Fruit fly (Drosophila melanogaster): ENCODE data around the gene CG12123.

The CG12123 gene

dm6 chrX:8409793-8410192, 32.4 kb downstream of the CG12123 start:
- TF ChIP-seq Ets98B (GFP tag; IDR thresholded peaks at IDR 0.05) = peak; percentile 99
- TF ChIP-seq EcR (GFP tag; optimal IDR thresholded peaks at IDR 0.05) = peak; percentile 62
- TF ChIP-seq CG15710 (tag; optimal IDR thresholded peaks at IDR 0.05) = peak; percentile 48
- no peak for TF ChIP-seq D1 (tag; optimal IDR thresholded peaks at IDR 0.05)
- TF ChIP-seq CG9948 (tag; optimal IDR thresholded peaks at IDR 0.05) = peak; percentile 5
- TF ChIP-seq CG8159 (tag; optimal IDR thresholded peaks at IDR 0.05) = peak; percentile 34
- TF ChIP-seq CG12605 (GFP tag; IDR thresholded peaks at IDR 0.05) = peak; percentile 95
- peak; percentile 99 for TF ChIP-seq fd96Ca (GFP tag; IDR thresholded peaks at IDR 0.05)
- TF ChIP-seq CG17806 (tag; optimal IDR thresholded peaks at IDR 0.05) = no peak
- TF ChIP-seq Pif1B (GFP tag; optimal IDR thresholded peaks at IDR 0.05) = peak; percentile 60
- no peak for TF ChIP-seq rn (GFP tag; IDR thresholded peaks at IDR 0.05)
- no peak for TF ChIP-seq CG10348 (GFP tag; IDR thresholded peaks at IDR 0.05)
- TF ChIP-seq CG13204 (GFP tag; optimal IDR thresholded peaks at IDR 0.05) = peak; percentile 81
- TF ChIP-seq CG8301 (tag; optimal IDR thresholded peaks at IDR 0.05) = peak; percentile 57
- TF ChIP-seq Snoo (tag; optimal IDR thresholded peaks at IDR 0.05) = peak; percentile 58
- TF ChIP-seq CG32121 (GFP tag; IDR thresholded peaks at IDR 0.05) = peak; percentile 99
- TF ChIP-seq CG4496 (GFP tag; IDR thresholded peaks at IDR 0.05) = peak; percentile 95
- peak; percentile 14 for TF ChIP-seq CG34367 (tag; optimal IDR thresholded peaks at IDR 0.05)
- peak; percentile 51 for TF ChIP-seq gl (tag; optimal IDR thresholded peaks at IDR 0.05)
- TF ChIP-seq CG14655 (GFP tag; optimal IDR thresholded peaks at IDR 0.05) = no peak
- TF ChIP-seq Pif1A (GFP tag; optimal IDR thresholded peaks at IDR 0.05) = peak; percentile 14

dm6 chrX:8408971-8409455, 33.1 kb downstream of the CG12123 start, which contains the start of gene Trf2:
TSS of gene Trf2 (plus strand) at chrX:8409272.
- TF ChIP-seq CG8159 (tag; optimal IDR thresholded peaks at IDR 0.05) (no peak), CG13204 (GFP tag; optimal IDR thresholded peaks at IDR 0.05) (no peak), CG34367 (tag; optimal IDR thresholded peaks at IDR 0.05) (no peak), rn (GFP tag; IDR thresholded peaks at IDR 0.05) (no peak), CG32121 (GFP tag; IDR thresholded peaks at IDR 0.05) (no peak), Ets98B (GFP tag; IDR thresholded peaks at IDR 0.05) (peak; percentile 9; the same call in 1 of the 2 replicates), CG14655 (GFP tag; optimal IDR thresholded peaks at IDR 0.05) (no peak), Pif1A (GFP tag; optimal IDR thresholded peaks at IDR 0.05) (no peak), CG10348 (GFP tag; IDR thresholded peaks at IDR 0.05) (no peak), fd96Ca (GFP tag; IDR thresholded peaks at IDR 0.05) (no peak; the same call in 2 of the 3 replicates), CG12605 (GFP tag; IDR thresholded peaks at IDR 0.05) (0 out of 2 replicates have a peak, but pooled peaks have one; percentile 33)

- no peak for TF ChIP-seq gl (tag; optimal IDR thresholded peaks at IDR 0.05)
- no peak for TF ChIP-seq CG9948 (tag; optimal IDR thresholded peaks at IDR 0.05)
- no peak for TF ChIP-seq CG34367 (tag; optimal IDR thresholded peaks at IDR 0.05)
- no peak for TF ChIP-seq EcR (GFP tag; optimal IDR thresholded peaks at IDR 0.05)
- no peak for TF ChIP-seq CG8159 (tag; optimal IDR thresholded peaks at IDR 0.05)
Measured at dm6 chrX:8407124-8407775, 34.9 kb downstream of the CG12123 start, which contains the start of gene PIG-T. TSS of gene PIG-T (minus strand) at chrX:8407263.

dm6 chrX:8399019-8399623, 43.0 kb downstream of the CG12123 start:
- TF ChIP-seq fd96Ca (GFP tag; IDR thresholded peaks at IDR 0.05) = no peak
- 0 out of 2 replicates have a peak, but pooled peaks have one; percentile 6 for TF ChIP-seq Ets98B (GFP tag; IDR thresholded peaks at IDR 0.05)

dm6 chrX:8398177-8399018, 43.8 kb downstream of the CG12123 start, which contains the start of gene CG10555:
TSS of gene CG10555 (plus strand) at chrX:8398940.
- TF ChIP-seq CG13204 (GFP tag; optimal IDR thresholded peaks at IDR 0.05) (no peak), gl (tag; optimal IDR thresholded peaks at IDR 0.05) (no peak), CG9948 (tag; optimal IDR thresholded peaks at IDR 0.05) (peak; percentile 45), CG15710 (tag; optimal IDR thresholded peaks at IDR 0.05) (peak; percentile 78), Pif1A (GFP tag; optimal IDR thresholded peaks at IDR 0.05) (peak; percentile 50), EcR (GFP tag; optimal IDR thresholded peaks at IDR 0.05) (no peak), Snoo (tag; optimal IDR thresholded peaks at IDR 0.05) (peak; percentile 34), Pif1B (GFP tag; optimal IDR thresholded peaks at IDR 0.05) (peak; percentile 14), CG4496 (GFP tag; IDR thresholded peaks at IDR 0.05) (peak; percentile 85), D1 (tag; optimal IDR thresholded peaks at IDR 0.05) (no peak), CG17806 (tag; optimal IDR thresholded peaks at IDR 0.05) (peak; percentile 53), CG8159 (tag; optimal IDR thresholded peaks at IDR 0.05) (peak; percentile 69), CG8301 (tag; optimal IDR thresholded peaks at IDR 0.05) (peak; percentile 62), CG34367 (tag; optimal IDR thresholded peaks at IDR 0.05) (peak; percentile 63), fd96Ca (GFP tag; IDR thresholded peaks at IDR 0.05) (peak; percentile 96), CG32121 (GFP tag; IDR thresholded peaks at IDR 0.05) (peak; percentile 79), Ets98B (GFP tag; IDR thresholded peaks at IDR 0.05) (peak; percentile 72), CG10348 (GFP tag; IDR thresholded peaks at IDR 0.05) (0 out of 2 replicates have a peak, but pooled peaks have one; percentile 42), CG12605 (GFP tag; IDR thresholded peaks at IDR 0.05) (no peak), rn (GFP tag; IDR thresholded peaks at IDR 0.05) (peak; percentile 37; the same call in 1 of the 2 replicates), CG14655 (GFP tag; optimal IDR thresholded peaks at IDR 0.05) (peak; percentile 69)
